Fruit fly (Drosophila melanogaster) whole organism, embryonic: ENCODE results near the gene par-6.
A peak's percentile ranks its signal among the peaks of the same experiment; 100 is the strongest.

ENCODE experiments used
- Bteb2 ChIP-seq: fragments of 200-800 bp; sonication (Bioruptor generic); optimal IDR thresholded peaks from 2 replicates; lab custom pipeline; 2016; ENCODE audit warnings: missing biosample characterization, missing genetic modification characterization
- CG11696 ChIP-seq: fragments of 200-800 bp; sonication (Bioruptor generic); IDR thresholded peaks from 2 replicates; pipeline ENCODE4 v1.3.6; 2022; ENCODE audit warnings: missing biosample characterization, missing genetic modification characterization
- CG12299 ChIP-seq: fragments of 200-800 bp; sonication (Bioruptor generic); optimal IDR thresholded peaks from 2 replicates; lab custom pipeline; 2018; ENCODE audit warnings: missing biosample characterization, mild to moderate bottlenecking, missing genetic modification characterization
- CG15269 ChIP-seq: fragments of 200-800 bp; sonication (Bioruptor generic); optimal IDR thresholded peaks from 2 replicates; lab custom pipeline; 2018; ENCODE audit warnings: missing biosample characterization, mild to moderate bottlenecking, missing genetic modification characterization, moderate library complexity
- CG15514 ChIP-seq: fragments of 200-800 bp; sonication (Bioruptor generic); optimal IDR thresholded peaks from 3 replicates; lab custom pipeline; 2017; ENCODE audit warnings: missing biosample characterization, missing genetic modification characterization, mild to moderate bottlenecking, moderate library complexity, missing genetic modification reagents
- CG1647 ChIP-seq: fragments of 200-800 bp; sonication (Bioruptor generic); optimal IDR thresholded peaks from 3 replicates; lab custom pipeline; 2016; ENCODE audit warnings: missing biosample characterization, missing genetic modification characterization
- CG16863 ChIP-seq: fragments of 200-800 bp; sonication (Bioruptor generic); optimal IDR thresholded peaks from 3 replicates; lab custom pipeline; 2016; ENCODE audit warnings: missing biosample characterization, missing genetic modification characterization
- CG2116 ChIP-seq: fragments of 200-800 bp; sonication (Bioruptor generic); optimal IDR thresholded peaks from 3 replicates; lab custom pipeline; 2018; ENCODE audit warnings: missing biosample characterization, mild to moderate bottlenecking, missing genetic modification characterization
- CG2129 ChIP-seq: fragments of 200-800 bp; sonication (Bioruptor generic); IDR thresholded peaks from 2 replicates; pipeline ENCODE4 v1.3.6; 2022; ENCODE audit warnings: missing biosample characterization, missing genetic modification characterization; ENCODE audit not compliant: partially characterized antibody
- CG31224 ChIP-seq: fragments of 200-800 bp; sonication (Bioruptor generic); IDR thresholded peaks from 2 replicates; pipeline ENCODE4 v1.3.6; 2022; ENCODE audit warnings: missing biosample characterization, missing genetic modification characterization
- CG31365 ChIP-seq: fragments of 200-800 bp; sonication (Bioruptor generic); optimal IDR thresholded peaks from 2 replicates; lab custom pipeline; 2018; ENCODE audit warnings: missing biosample characterization, mild to moderate bottlenecking, missing genetic modification characterization
- CG3281 ChIP-seq: fragments of 200-800 bp; sonication (Bioruptor generic); optimal IDR thresholded peaks from 3 replicates; lab custom pipeline; 2017; ENCODE audit warnings: missing biosample characterization, mild to moderate bottlenecking, missing genetic modification characterization
- CG7745 ChIP-seq: fragments of 200-800 bp; sonication (Bioruptor generic); optimal IDR thresholded peaks from 2 replicates; lab custom pipeline; 2018; ENCODE audit warnings: missing biosample characterization, mild to moderate bottlenecking, missing genetic modification characterization, moderate library complexity
- CG7987 ChIP-seq: fragments of 200-800 bp; sonication (Bioruptor generic); optimal IDR thresholded peaks from 2 replicates; lab custom pipeline; 2018; ENCODE audit warnings: missing biosample characterization, mild to moderate bottlenecking, missing genetic modification characterization, moderate library complexity
- CG8924 ChIP-seq: fragments of 200-800 bp; optimal IDR thresholded peaks from 3 replicates; lab custom pipeline; 2019; ENCODE audit warnings: missing biosample characterization, mild to moderate bottlenecking, missing genetic modification characterization, moderate library complexity
- CG9609 ChIP-seq: fragments of 200-800 bp; sonication (Bioruptor generic); optimal IDR thresholded peaks from 3 replicates; lab custom pipeline; 2016; ENCODE audit warnings: missing biosample characterization, missing genetic modification characterization
- D19B ChIP-seq: fragments of 200-800 bp; sonication (Bioruptor generic); optimal IDR thresholded peaks from 2 replicates; lab custom pipeline; 2017; ENCODE audit warnings: missing biosample characterization, mild to moderate bottlenecking, missing genetic modification characterization
- Elba2 ChIP-seq: fragments of 200-800 bp; sonication (Bioruptor generic); optimal IDR thresholded peaks from 3 replicates; lab custom pipeline; 2016; ENCODE audit warnings: missing biosample characterization, missing genetic modification characterization
- Fer2 ChIP-seq: fragments of 200-800 bp; sonication (Bioruptor generic); optimal IDR thresholded peaks from 2 replicates; lab custom pipeline; 2018; ENCODE audit warnings: missing biosample characterization, mild to moderate bottlenecking, missing genetic modification characterization, moderate library complexity
- GATAe ChIP-seq: fragments of 200-800 bp; sonication (Bioruptor generic); conservative IDR thresholded peaks from 2 replicates; pipeline ENCODE4 v1.3.6; 2022; ENCODE audit warnings: missing biosample characterization, missing genetic modification characterization
- HmgD ChIP-seq: fragments of 200-800 bp; sonication (Bioruptor generic); optimal IDR thresholded peaks from 3 replicates; lab custom pipeline; 2016; ENCODE audit warnings: missing biosample characterization, missing genetic modification characterization
- Jarid2 ChIP-seq: fragments of 200-800 bp; sonication (Bioruptor generic); optimal IDR thresholded peaks from 3 replicates; lab custom pipeline; 2017; ENCODE audit warnings: mild to moderate bottlenecking, missing biosample characterization, missing genetic modification reagents, missing genetic modification characterization
- NFAT ChIP-seq: fragments of 200-800 bp; sonication (Bioruptor generic); IDR thresholded peaks from 2 replicates; pipeline ENCODE4 v1.3.6; 2022; ENCODE audit warnings: missing biosample characterization, missing genetic modification characterization
- Oaz ChIP-seq: fragments of 200-800 bp; sonication (Bioruptor generic); IDR thresholded peaks from 2 replicates; pipeline ENCODE4 v1.3.6; 2022; ENCODE audit warnings: missing biosample characterization, missing genetic modification characterization
- Rx ChIP-seq: fragments of 200-800 bp; sonication (Bioruptor generic); IDR thresholded peaks from 2 replicates; pipeline ENCODE4 v1.3.6; 2022; ENCODE audit warnings: missing biosample characterization, missing genetic modification characterization
- Sox100B ChIP-seq: fragments of 200-800 bp; sonication (Bioruptor generic); optimal IDR thresholded peaks from 3 replicates; lab custom pipeline; 2018; ENCODE audit warnings: missing biosample characterization, mild to moderate bottlenecking, missing genetic modification characterization
- amos ChIP-seq: fragments of 200-800 bp; sonication (Bioruptor generic); IDR thresholded peaks from 2 replicates; pipeline ENCODE4 v1.3.6; 2022; ENCODE audit warnings: missing biosample characterization, missing genetic modification characterization; ENCODE audit not compliant: partially characterized antibody
- ase ChIP-seq: fragments of 200-800 bp; sonication (Bioruptor generic); IDR thresholded peaks from 3 replicates; pipeline ENCODE4 v1.3.6; 2022; ENCODE audit warnings: missing biosample characterization, missing genetic modification characterization
- caup ChIP-seq: fragments of 200-800 bp; sonication (Bioruptor generic); optimal IDR thresholded peaks from 3 replicates; lab custom pipeline; 2017; ENCODE audit warnings: missing biosample characterization, mild to moderate bottlenecking, missing genetic modification characterization, moderate library complexity; ENCODE audit not compliant: severe bottlenecking
- cg ChIP-seq: fragments of 200-800 bp; sonication (Bioruptor generic); optimal IDR thresholded peaks from 3 replicates; lab custom pipeline; 2019; ENCODE audit warnings: missing biosample characterization, mild to moderate bottlenecking, missing genetic modification characterization, moderate library complexity
- ci ChIP-seq: fragments of 200-800 bp; sonication (Bioruptor generic); IDR thresholded peaks from 3 replicates; pipeline ENCODE4 v1.3.6; 2022; ENCODE audit warnings: missing biosample characterization, missing genetic modification characterization
- fd64A ChIP-seq: fragments of 200-800 bp; sonication (Bioruptor generic); optimal IDR thresholded peaks from 3 replicates; lab custom pipeline; 2018; ENCODE audit warnings: missing biosample characterization, mild to moderate bottlenecking, missing genetic modification characterization
- ftz-f1 ChIP-seq: fragments of 200-800 bp; sonication (Bioruptor generic); optimal IDR thresholded peaks from 2 replicates; lab custom pipeline; 2016; ENCODE audit warnings: missing biosample characterization, missing genetic modification characterization
- gcm ChIP-seq: fragments of 200-800 bp; sonication (Bioruptor generic); optimal IDR thresholded peaks from 2 replicates; lab custom pipeline; 2019; ENCODE audit warnings: missing biosample characterization, mild to moderate bottlenecking, missing genetic modification characterization, moderate library complexity
- gsb ChIP-seq: fragments of 200-800 bp; sonication (Bioruptor generic); IDR thresholded peaks from 2 replicates; pipeline ENCODE4 v1.3.6; 2022; ENCODE audit warnings: missing biosample characterization, missing genetic modification characterization
- ind ChIP-seq: fragments of 200-800 bp; sonication (Bioruptor generic); optimal IDR thresholded peaks from 3 replicates; lab custom pipeline; 2016; ENCODE audit warnings: missing biosample characterization, missing genetic modification characterization
- insv ChIP-seq, 2 experiments: fragments of 200-800 bp; sonication (Bioruptor generic); optimal IDR thresholded peaks; 3 replicates each; lab custom pipeline; 2016 to 2018; ENCODE audit warnings: missing biosample characterization in 2 of 2, missing genetic modification characterization in 2 of 2
- inv ChIP-seq: fragments of 200-800 bp; sonication (Bioruptor generic); IDR thresholded peaks from 2 replicates; pipeline ENCODE4 v1.3.6; 2022; ENCODE audit warnings: missing biosample characterization, missing genetic modification characterization; ENCODE audit not compliant: partially characterized antibody
- kni ChIP-seq: fragments of 200-800 bp; sonication (Bioruptor generic); optimal IDR thresholded peaks from 3 replicates; lab custom pipeline; 2017; ENCODE audit warnings: mild to moderate bottlenecking, missing biosample characterization, missing genetic modification reagents, missing genetic modification characterization
- knrl ChIP-seq: fragments of 200-800 bp; sonication (Bioruptor generic); IDR thresholded peaks from 3 replicates; pipeline ENCODE4 v1.3.6; 2022; ENCODE audit warnings: missing biosample characterization, missing genetic modification characterization; ENCODE audit not compliant: partially characterized antibody
- lbe ChIP-seq: fragments of 200-800 bp; sonication (Bioruptor generic); optimal IDR thresholded peaks from 2 replicates; lab custom pipeline; 2016; ENCODE audit warnings: missing biosample characterization, mild to moderate bottlenecking, missing genetic modification characterization
- nom ChIP-seq: fragments of 200-800 bp; sonication (Bioruptor generic); optimal IDR thresholded peaks from 2 replicates; lab custom pipeline; 2017; ENCODE audit warnings: missing biosample characterization, missing genetic modification characterization, mild to moderate bottlenecking, moderate library complexity, missing genetic modification reagents
- ro ChIP-seq: fragments of 200-800 bp; sonication (Bioruptor generic); IDR thresholded peaks from 2 replicates; pipeline ENCODE4 v1.3.6; 2022; ENCODE audit warnings: missing biosample characterization, missing genetic modification characterization
- sc ChIP-seq, 3 experiments: fragments of >200 bp in 2 of 3; fragments of 200-800 bp in 1 of 3; sonication (Bioruptor generic) in 1 of 3; optimal IDR thresholded peaks; 2 replicates in 2 of 3; 3 replicates in 1 of 3; lab custom pipeline; 2017; ENCODE audit warnings: mild to moderate bottlenecking in 1 of 3, missing biosample characterization in 1 of 3, missing genetic modification characterization in 1 of 3, missing genetic modification reagents in 1 of 3
- sens ChIP-seq: fragments of 200-800 bp; sonication (Bioruptor generic); peaks from one replicate; lab custom pipeline; 2016; ENCODE audit warnings: missing biosample characterization, missing genetic modification characterization
- sima ChIP-seq: fragments of 200-800 bp; sonication (Bioruptor generic); optimal IDR thresholded peaks from 2 replicates; lab custom pipeline; 2016; ENCODE audit warnings: missing biosample characterization, missing genetic modification characterization
- slp2 ChIP-seq: fragments of 200-800 bp; sonication (Bioruptor generic); optimal IDR thresholded peaks from 2 replicates; lab custom pipeline; 2016; ENCODE audit warnings: missing biosample characterization, missing genetic modification characterization
- ttk ChIP-seq: fragments of 200-800 bp; sonication (Bioruptor generic); IDR thresholded peaks from 2 replicates; pipeline ENCODE4 v2.1.2; 2022; ENCODE audit warnings: missing biosample characterization, missing genetic modification characterization
- usp ChIP-seq: fragments of >200 bp; optimal IDR thresholded peaks from 2 replicates; lab custom pipeline; 2017; ENCODE audit warnings: missing biosample characterization, missing genetic modification characterization

par-6 gene

dm6 chrX:17709546-17710272 lies 6.6 kb downstream of the par-6 start, which contains the start of the genes CG8173 and raskol (continued):
- TF ChIP-seq nom (GFP tag; lab: Kevin White, UChicago) (peak; percentile 35), lbe (no peak), sima (GFP tag; lab: Kevin White, UChicago) (no peak), CG12299 (tag; lab: Kevin White, UChicago) (no peak), D19B (GFP tag; lab: Kevin White, UChicago) (no peak), HmgD (GFP tag; lab: Kevin White, UChicago) (no peak), ind (GFP tag; lab: Kevin White, UChicago) (no peak), ftz-f1 (GFP tag; lab: Kevin White, UChicago) (no peak), ttk (GFP tag; lab: Robert Waterston, UW) (no peak), ci (GFP tag; lab: Robert Waterston, UW) (peak; percentile 48; the same call in 1 of the 3 replicates), CG16863 (GFP tag; lab: Kevin White, UChicago) (no peak), slp2 (GFP tag; lab: Kevin White, UChicago) (no peak), CG11696 (no peak), CG15269 (tag; lab: Kevin White, UChicago) (no peak), CG31224 (no peak), CG15514 (GFP tag; lab: Kevin White, UChicago) (peak; percentile 81), caup (peak; percentile 14), GATAe (GFP tag; lab: Robert Waterston, UW) (no peak), gsb (GFP tag; lab: Robert Waterston, UW) (no peak), ase (no peak), amos (GFP tag; lab: Robert Waterston, UW) (peak; percentile 34; the same call in 1 of the 2 replicates), Elba2 (GFP tag; lab: Kevin White, UChicago) (no peak), CG7987 (GFP tag; lab: Kevin White, UChicago) (no peak), fd64A (no peak), kni (GFP tag; lab: Kevin White, UChicago) (peak; percentile 51), sens (no peak), usp (GFP tag; lab: Kevin White, UChicago) (no peak), Sox100B (GFP tag; lab: Kevin White, UChicago) (no peak), CG1647 (GFP tag; lab: Kevin White, UChicago) (no peak), Rx (GFP tag; lab: Robert Waterston, UW) (no peak), inv (no peak; the same call in 1 of the 2 replicates), insv (GFP tag; optimal IDR thresholded peaks at IDR 0.05; lab: Kevin White, UChicago) (peak in 1 of 2 experiments; percentile 35), Fer2 (no peak), CG3281 (GFP tag; lab: Kevin White, UChicago) (no peak), Oaz (GFP tag; lab: Robert Waterston, UW) (no peak), CG7745 (tag; lab: Kevin White, UChicago) (no peak), CG2129 (GFP tag; lab: Robert Waterston, UW) (no peak), CG31365 (tag; lab: Kevin White, UChicago) (no peak), gcm (GFP tag; lab: Kevin White, UChicago) (no peak), ro (GFP tag; lab: Robert Waterston, UW) (no peak), CG2116 (GFP tag; lab: Kevin White, UChicago) (peak; percentile 85), Jarid2 (GFP tag; lab: Kevin White, UChicago) (peak; percentile 92), CG9609 (GFP tag; lab: Kevin White, UChicago) (no peak), CG8924 (no peak), cg (no peak), sc (optimal IDR thresholded peaks at IDR 0.05; lab: Kevin White, UChicago) (no peak), sc (GFP tag; optimal IDR thresholded peaks at IDR 0.05; lab: Kevin White, UChicago) (no peak), NFAT (GFP tag; lab: Robert Waterston, UW) (peak; percentile 54; the same call in 1 of the 2 replicates), knrl (0 out of 3 replicates have a peak, but pooled peaks have one; percentile 7), Bteb2 (GFP tag; lab: Kevin White, UChicago) (no peak)
